Worm (Caenorhabditis elegans) whole organism, midembryonic: ENCODE measurements around the gene F55B11.5.

Experiments
- T22C8.4 ChIP-seq: fragments of 200-800 bp; sonication (Bioruptor generic); IDR thresholded peaks from 2 replicates; pipeline ENCODE4 v1.3.6; 2022; ENCODE audit warnings: missing genetic modification characterization, missing compliant biosample characterization
- cog-1 ChIP-seq: sonication (generic microtip); optimal IDR thresholded peaks from 2 replicates; lab custom pipeline; 2016; ENCODE audit warnings: missing genetic modification characterization, missing compliant biosample characterization
- flt-1 ChIP-seq: fragments of 200-800 bp; sonication (Bioruptor generic); IDR thresholded peaks from 2 replicates; pipeline ENCODE4 v1.3.6; 2022; ENCODE audit warnings: missing genetic modification characterization, missing compliant biosample characterization
- klf-2 ChIP-seq: fragments of 200-800 bp; sonication (Bioruptor generic); conservative IDR thresholded peaks from 2 replicates; pipeline ENCODE4 v1.3.6; 2022; ENCODE audit warnings: missing genetic modification reagents, missing genetic modification characterization, missing compliant biosample characterization
- med-1 ChIP-seq: sonication (generic microtip); optimal IDR thresholded peaks from 2 replicates; lab custom pipeline; 2017; ENCODE audit warnings: missing genetic modification characterization, mild to moderate bottlenecking, missing compliant biosample characterization, antibody characterized with exemption, missing genetic modification reagents; ENCODE audit not compliant: insufficient read depth
- ref-1 ChIP-seq: fragments of 200-800 bp; sonication (Bioruptor generic); conservative IDR thresholded peaks from 2 replicates; pipeline ENCODE4 v1.3.6; 2022; ENCODE audit warnings: missing genetic modification reagents, missing genetic modification characterization, missing compliant biosample characterization
- tab-1 ChIP-seq: fragments of 200-800 bp; sonication (Bioruptor generic); IDR thresholded peaks from 2 replicates; pipeline ENCODE4 v1.3.6; 2022; ENCODE audit warnings: missing genetic modification characterization, missing compliant biosample characterization
- ztf-23 ChIP-seq: fragments of 200-800 bp; sonication (Bioruptor generic); IDR thresholded peaks from 2 replicates; pipeline ENCODE4 v1.3.6; 2022; ENCODE audit warnings: missing genetic modification reagents, missing genetic modification characterization, missing compliant biosample characterization
- ztf-29 ChIP-seq: fragments of 200-800 bp; sonication (Bioruptor generic); IDR thresholded peaks from 2 replicates; pipeline ENCODE4 v1.3.6; 2022; ENCODE audit warnings: missing genetic modification reagents, missing genetic modification characterization, missing compliant biosample characterization

Gene F55B11.5

DNA sequence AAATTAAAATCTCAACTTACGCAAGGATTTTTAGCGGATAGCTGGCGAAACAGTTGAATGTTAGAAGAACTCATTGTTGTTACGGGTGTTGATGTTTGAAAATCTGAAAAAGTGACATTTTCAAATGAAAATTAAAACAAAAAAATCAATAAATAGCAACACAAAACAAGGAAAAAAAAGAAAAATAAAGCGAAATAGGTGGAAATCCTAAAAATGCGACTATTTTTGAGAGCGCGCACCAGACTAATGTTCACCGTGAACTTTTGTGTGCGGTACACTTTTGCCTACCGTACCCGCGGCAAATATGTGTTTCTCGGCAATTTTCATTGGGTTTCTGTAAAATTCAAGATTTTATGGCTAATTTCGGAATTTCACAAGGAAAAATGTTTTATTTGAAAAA, 10.4 kb upstream of the F55B11.5 start, which contains the start of gene F55B11.6:
TSS of gene F55B11.6 (minus strand) at position 101 of the 400 bp plus-strand sequence.
- TF ChIP-seq tab-1 (no peak), ztf-29 (GFP tag; lab: Robert Waterston, UW) (no peak), klf-2 (GFP tag; lab: Robert Waterston, UW) (no peak), med-1 (GFP tag; lab: Kevin White, UChicago) (no peak), ztf-23 (GFP tag; lab: Robert Waterston, UW) (no peak), cog-1 (tag; lab: Kevin White, UChicago) (no peak), ref-1 (no peak), flt-1 (GFP tag; lab: Robert Waterston, UW) (no peak), T22C8.4 (GFP tag; lab: Robert Waterston, UW) (no peak)

DNA sequence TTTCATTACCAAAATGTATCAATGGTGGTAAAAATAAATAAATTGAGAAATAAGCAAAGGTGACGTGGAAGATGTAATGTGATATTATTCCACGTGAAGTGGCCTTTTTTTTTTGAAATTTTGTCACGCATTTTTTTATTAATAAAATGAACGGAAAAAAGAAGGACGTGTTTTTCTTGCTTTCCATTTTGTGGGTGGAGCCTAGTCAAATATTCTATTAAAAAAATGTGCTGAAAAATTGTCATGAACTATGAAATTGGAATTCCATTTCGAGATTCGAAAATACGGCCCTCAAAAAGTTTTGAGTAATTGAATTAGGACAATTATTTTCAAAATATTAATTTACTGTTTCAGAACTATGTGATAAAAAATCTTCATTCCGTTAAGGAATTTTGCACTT, 5.6 kb upstream of the F55B11.5 start, which contains the start of gene F55B11.7:
TSS of gene F55B11.7 (minus strand) at position 101 of the 400 bp plus-strand sequence.
- TF ChIP-seq med-1 (GFP tag; lab: Kevin White, UChicago) (no peak), cog-1 (tag; lab: Kevin White, UChicago) (no peak), T22C8.4 (GFP tag; lab: Robert Waterston, UW) (no peak), ztf-29 (GFP tag; lab: Robert Waterston, UW) (no peak), tab-1 (no peak), ztf-23 (GFP tag; lab: Robert Waterston, UW) (no peak), ref-1 (no peak), klf-2 (GFP tag; lab: Robert Waterston, UW) (no peak), flt-1 (GFP tag; lab: Robert Waterston, UW) (no peak)

DNA sequence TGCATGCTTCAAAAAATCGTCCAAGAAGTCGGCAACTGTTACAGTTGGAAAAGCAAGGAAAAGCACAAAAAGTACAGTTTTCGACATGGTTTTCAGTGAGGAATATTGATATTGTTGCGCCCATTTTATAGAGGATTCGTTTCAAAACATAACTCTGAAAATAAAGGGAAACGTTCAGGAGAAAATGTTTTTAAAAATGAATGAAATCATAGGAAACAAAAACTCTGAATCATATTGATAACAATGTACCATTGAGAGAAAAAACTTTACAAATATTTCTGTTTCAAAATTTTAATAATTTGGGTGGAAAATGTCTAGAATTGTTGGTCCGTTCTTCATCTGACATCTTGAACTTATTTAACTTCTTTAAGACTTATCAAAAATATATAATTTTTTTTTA, 4.3 kb upstream of the F55B11.5 start, which contains the start of gene F55B11.2:
TSS of gene F55B11.2 (minus strand) at position 101 of the 400 bp plus-strand sequence.
- TF ChIP-seq ztf-29 (GFP tag; lab: Robert Waterston, UW), result no peak
- no peak for TF ChIP-seq ref-1
- no peak for TF ChIP-seq flt-1 (GFP tag; lab: Robert Waterston, UW)
- no peak for TF ChIP-seq tab-1
- no peak for TF ChIP-seq cog-1 (tag; lab: Kevin White, UChicago)
- no peak for TF ChIP-seq med-1 (GFP tag; lab: Kevin White, UChicago)
- TF ChIP-seq T22C8.4 (GFP tag; lab: Robert Waterston, UW), result no peak
- TF ChIP-seq klf-2 (GFP tag; lab: Robert Waterston, UW), result no peak
- no peak for TF ChIP-seq ztf-23 (GFP tag; lab: Robert Waterston, UW)

DNA sequence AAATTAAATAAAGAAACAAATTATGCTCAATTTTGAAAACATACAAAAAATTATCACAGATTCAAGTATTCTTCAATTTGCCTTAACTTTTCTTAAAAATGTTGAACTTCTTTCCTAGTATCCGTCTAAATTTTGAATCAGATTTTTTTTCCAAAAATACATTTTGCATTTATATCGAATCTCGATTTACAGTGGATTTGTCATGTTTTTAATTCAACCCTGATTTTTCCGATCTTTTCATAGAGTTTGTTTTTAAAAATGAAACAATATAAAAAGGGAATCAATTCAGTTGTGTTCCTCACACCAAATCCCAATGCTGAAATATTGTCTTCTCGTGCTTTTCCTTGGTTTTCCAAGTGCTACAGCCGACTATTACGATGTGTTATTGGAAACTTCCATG, 3.1 kb upstream of the F55B11.5 start, which contains the start of gene F55B11.3:
TSS of gene F55B11.3 (plus strand) at position 301 of the 400 bp plus-strand sequence.
- no peak for TF ChIP-seq T22C8.4 (GFP tag; lab: Robert Waterston, UW)

DNA sequence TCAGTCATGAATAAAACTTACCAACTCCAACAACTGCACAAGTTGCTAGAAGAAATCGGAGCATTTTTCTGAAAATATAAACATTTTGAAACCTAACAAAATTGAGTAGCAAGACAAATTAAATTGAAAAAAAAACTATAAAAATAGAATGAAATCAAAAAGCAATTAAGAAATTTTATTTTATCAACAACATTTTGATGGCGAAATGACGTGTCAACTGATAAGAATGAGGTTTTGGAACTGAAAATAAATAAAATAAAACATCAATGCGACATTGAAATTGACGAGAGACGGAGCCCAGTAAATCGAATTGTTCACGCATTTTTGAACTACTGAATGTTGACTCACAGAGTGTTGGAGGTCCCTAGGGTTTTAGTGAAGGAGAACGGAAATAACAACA, 3.4 kb downstream of the F55B11.5 start, which contains the start of gene F55B11.4:
TSS of gene F55B11.4 (minus strand) at position 68 of the 400 bp plus-strand sequence.
- TF ChIP-seq T22C8.4 (GFP tag; lab: Robert Waterston, UW) (no peak), med-1 (GFP tag; lab: Kevin White, UChicago) (no peak), ztf-29 (GFP tag; lab: Robert Waterston, UW) (no peak), tab-1 (no peak), ztf-23 (GFP tag; lab: Robert Waterston, UW) (no peak), klf-2 (GFP tag; lab: Robert Waterston, UW) (no peak)

DNA sequence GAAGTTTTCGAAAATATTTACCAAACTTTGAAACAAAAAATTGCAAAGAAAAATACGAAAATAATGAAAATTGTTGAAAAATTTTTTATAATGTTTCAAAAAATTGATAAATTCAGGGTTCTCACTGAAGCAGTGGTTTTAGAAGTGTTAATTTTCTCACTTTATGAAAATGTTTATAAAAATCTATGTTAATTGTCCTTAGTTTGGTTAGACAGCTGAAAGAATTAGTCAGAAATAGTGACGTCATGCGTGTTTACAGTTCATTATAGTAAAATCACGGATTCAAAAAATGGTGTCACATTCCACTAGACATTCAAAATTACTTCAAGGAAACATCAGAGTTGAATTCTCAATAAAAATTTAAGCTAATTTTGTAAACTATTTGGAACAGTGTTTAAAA, 8.4 kb downstream of the F55B11.5 start:
- TF ChIP-seq ztf-23 (GFP tag; lab: Robert Waterston, UW) (no peak), ztf-29 (GFP tag; lab: Robert Waterston, UW) (no peak), klf-2 (GFP tag; lab: Robert Waterston, UW) (no peak), T22C8.4 (GFP tag; lab: Robert Waterston, UW) (no peak), tab-1 (no peak), cog-1 (tag; lab: Kevin White, UChicago) (no peak), flt-1 (GFP tag; lab: Robert Waterston, UW) (no peak), ref-1 (no peak), med-1 (GFP tag; lab: Kevin White, UChicago) (no peak)

DNA sequence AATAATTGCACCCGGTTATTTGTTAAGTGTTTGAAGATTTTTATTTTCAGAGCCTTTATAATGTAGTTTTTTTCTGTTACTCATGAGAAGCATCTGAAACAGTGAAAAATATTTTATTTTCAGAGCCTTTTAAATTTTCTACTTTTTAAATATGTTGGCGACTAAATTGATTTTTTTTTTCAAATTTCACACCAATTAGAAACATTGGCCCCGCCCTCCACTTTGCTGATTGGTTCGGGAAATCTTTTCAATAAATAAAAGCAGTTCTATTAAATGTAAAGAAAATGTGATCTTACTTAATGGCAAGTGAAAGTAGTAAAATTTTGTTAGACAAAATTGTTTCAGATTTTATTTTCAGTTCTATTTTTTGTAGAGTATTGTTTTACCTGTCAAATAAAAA, 9.9 kb downstream of the F55B11.5 start:
- no peak for TF ChIP-seq med-1 (GFP tag; lab: Kevin White, UChicago)
- TF ChIP-seq klf-2 (GFP tag; lab: Robert Waterston, UW), result no peak
- no peak for TF ChIP-seq cog-1 (tag; lab: Kevin White, UChicago)
- no peak for TF ChIP-seq ref-1

DNA sequence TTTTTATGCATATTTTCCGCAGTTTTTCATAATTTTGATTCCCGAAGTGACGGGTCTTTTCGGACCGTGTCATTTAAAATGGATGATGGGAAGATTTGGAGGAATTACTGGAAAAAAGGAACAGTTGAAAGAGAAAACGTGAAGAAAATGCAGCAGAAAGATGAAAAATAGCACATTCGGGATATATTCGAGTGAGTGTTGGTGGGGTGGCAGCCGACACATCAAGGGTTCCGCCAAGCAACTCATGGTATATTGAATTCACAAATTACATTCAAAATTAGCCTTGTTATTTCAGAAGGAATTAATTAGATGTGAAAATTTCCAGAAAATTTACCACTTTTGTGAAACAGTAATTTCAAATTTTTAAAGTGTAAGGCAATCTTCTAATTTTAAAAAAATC, 16.6 kb downstream of the F55B11.5 start, which contains the start of gene tra-3:
TSS of gene tra-3 (minus strand) at position 107 of the 400 bp plus-strand sequence.
- TF ChIP-seq cog-1 (tag; lab: Kevin White, UChicago), result no peak
- no peak for TF ChIP-seq T22C8.4 (GFP tag; lab: Robert Waterston, UW)
- no peak for TF ChIP-seq med-1 (GFP tag; lab: Kevin White, UChicago)
- no peak for TF ChIP-seq ztf-29 (GFP tag; lab: Robert Waterston, UW)
- TF ChIP-seq flt-1 (GFP tag; lab: Robert Waterston, UW), result no peak
- no peak for TF ChIP-seq ztf-23 (GFP tag; lab: Robert Waterston, UW)
- no peak for TF ChIP-seq tab-1
- no peak for TF ChIP-seq ref-1
- TF ChIP-seq klf-2 (GFP tag; lab: Robert Waterston, UW), result no peak

DNA sequence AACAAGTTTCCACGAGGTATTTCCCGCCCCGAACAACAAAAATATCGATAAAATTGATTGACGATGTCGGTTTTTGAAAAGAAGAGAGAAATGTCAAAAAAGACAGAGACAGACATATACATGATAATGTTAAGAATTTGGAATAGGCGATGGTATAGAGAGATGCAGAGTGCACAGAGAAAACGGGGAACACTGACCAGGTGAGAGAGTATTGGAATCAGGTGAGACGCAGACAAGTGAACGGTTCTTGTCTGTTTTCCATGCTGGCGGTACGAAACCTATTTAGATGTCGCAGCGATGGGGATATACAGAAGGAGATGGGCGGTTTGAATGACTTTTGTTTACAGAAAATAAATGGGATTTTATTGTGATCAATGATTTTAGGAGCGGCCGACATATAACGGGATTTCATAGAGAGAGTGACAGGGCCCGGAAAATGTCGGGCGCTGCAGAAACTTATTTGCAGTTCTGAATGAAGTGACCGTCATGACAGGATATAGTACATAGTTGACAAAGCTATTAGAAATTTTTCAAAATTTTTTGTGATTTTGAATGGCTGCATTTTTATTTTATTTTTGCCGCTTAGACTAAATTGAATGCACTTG, 17.8 kb downstream of the F55B11.5 start:
- TF ChIP-seq tab-1 (no peak), ztf-23 (GFP tag; lab: Robert Waterston, UW) (no peak), cog-1 (tag; lab: Kevin White, UChicago) (no peak), T22C8.4 (GFP tag; lab: Robert Waterston, UW) (no peak), med-1 (GFP tag; lab: Kevin White, UChicago) (no peak), flt-1 (GFP tag; lab: Robert Waterston, UW) (no peak), klf-2 (GFP tag; lab: Robert Waterston, UW) (no peak), ref-1 (no peak), ztf-29 (GFP tag; lab: Robert Waterston, UW) (no peak)
